Worm (Caenorhabditis elegans) whole organism, late embryonic: ENCODE measurements around the gene acbp-4.

ENCODE experiments used
- C38D4.7 ChIP-seq: fragments of 200-800 bp; sonication (Bioruptor generic); optimal IDR thresholded peaks from 2 replicates; lab custom pipeline; 2018; ENCODE audit warnings: mild to moderate bottlenecking, missing genetic modification characterization, moderate library complexity, missing compliant biosample characterization
- F13H6.1 ChIP-seq: sonication (generic microtip); optimal IDR thresholded peaks from 2 replicates; lab custom pipeline; 2016; ENCODE audit warnings: missing genetic modification characterization, missing compliant biosample characterization
- K02D7.2 ChIP-seq: sonication (generic microtip); optimal IDR thresholded peaks from 2 replicates; lab custom pipeline; 2017; ENCODE audit warnings: mild to moderate bottlenecking, missing genetic modification characterization, missing compliant biosample characterization
- K09A11.1 ChIP-seq: sonication (generic microtip); optimal IDR thresholded peaks from 2 replicates; lab custom pipeline; 2017; ENCODE audit warnings: antibody characterized with exemption, mild to moderate bottlenecking, missing genetic modification characterization, missing compliant biosample characterization; ENCODE audit not compliant: insufficient read depth
- T23F11.4 ChIP-seq: fragments of 200-800 bp; sonication (Bioruptor generic); optimal IDR thresholded peaks from 2 replicates; lab custom pipeline; 2018; ENCODE audit warnings: mild to moderate bottlenecking, missing genetic modification characterization, missing compliant biosample characterization
- ahr-1 ChIP-seq: sonication (generic microtip); optimal IDR thresholded peaks from 2 replicates; lab custom pipeline; 2016; ENCODE audit warnings: missing genetic modification characterization, missing compliant biosample characterization
- ama-1 ChIP-seq: fragments of 150-350 bp; optimal IDR thresholded peaks from 2 replicates; lab custom pipeline; 2014
- ceh-18 ChIP-seq: sonication (generic microtip); optimal IDR thresholded peaks from 2 replicates; lab custom pipeline; 2016; ENCODE audit warnings: missing genetic modification characterization, missing compliant biosample characterization
- ceh-2 ChIP-seq: sonication (generic microtip); optimal IDR thresholded peaks from 2 replicates; lab custom pipeline; 2016; ENCODE audit warnings: missing genotype, missing genetic modification characterization, missing compliant biosample characterization
- ceh-24 ChIP-seq: sonication (generic microtip); optimal IDR thresholded peaks from 2 replicates; lab custom pipeline; 2016; ENCODE audit warnings: mild to moderate bottlenecking, missing genetic modification characterization, missing compliant biosample characterization
- ceh-30 ChIP-seq: fragments of 150-350 bp; optimal IDR thresholded peaks from 2 replicates; lab custom pipeline; 2014; ENCODE audit warnings: missing biosample characterization, missing genetic modification characterization
- ceh-31 ChIP-seq: sonication (generic microtip); optimal IDR thresholded peaks from 2 replicates; lab custom pipeline; 2016; ENCODE audit warnings: missing genetic modification characterization, missing compliant biosample characterization
- ceh-34 ChIP-seq: sonication (generic microtip); optimal IDR thresholded peaks from 2 replicates; lab custom pipeline; 2016; ENCODE audit warnings: mild to moderate bottlenecking, missing genetic modification characterization, missing compliant biosample characterization
- ceh-45 ChIP-seq: fragments of 200-800 bp; sonication (Bioruptor generic); IDR thresholded peaks from 2 replicates; pipeline ENCODE4 v1.3.6; 2022; ENCODE audit warnings: missing genetic modification reagents, missing genetic modification characterization, missing compliant biosample characterization
- ceh-6 ChIP-seq: fragments of 200-800 bp; sonication (Bioruptor generic); optimal IDR thresholded peaks from 2 replicates; lab custom pipeline; 2018; ENCODE audit warnings: mild to moderate bottlenecking, missing genetic modification characterization, missing compliant biosample characterization
- dmd-4 ChIP-seq: sonication (generic microtip); optimal IDR thresholded peaks from 2 replicates; lab custom pipeline; 2016; ENCODE audit warnings: borderline replicate concordance, missing genetic modification characterization, missing compliant biosample characterization
- elt-4 ChIP-seq: sonication (generic microtip); optimal IDR thresholded peaks from 2 replicates; lab custom pipeline; 2016; ENCODE audit warnings: missing genetic modification characterization, missing compliant biosample characterization
- ets-4 ChIP-seq: sonication (generic microtip); optimal IDR thresholded peaks from 2 replicates; lab custom pipeline; 2016; ENCODE audit warnings: missing genetic modification characterization, missing compliant biosample characterization
- fax-1 ChIP-seq: sonication (generic microtip); optimal IDR thresholded peaks from 2 replicates; lab custom pipeline; 2016; ENCODE audit warnings: missing genotype, missing genetic modification characterization, missing compliant biosample characterization
- hlh-13 ChIP-seq: fragments of 200-800 bp; sonication (Bioruptor generic); optimal IDR thresholded peaks from 2 replicates; lab custom pipeline; 2018; ENCODE audit warnings: mild to moderate bottlenecking, missing genetic modification characterization, missing compliant biosample characterization
- hlh-15 ChIP-seq: sonication (generic microtip); optimal IDR thresholded peaks from 2 replicates; lab custom pipeline; 2016; ENCODE audit warnings: missing genetic modification characterization, missing compliant biosample characterization
- lin-11 ChIP-seq: fragments of 200-800 bp; sonication (Bioruptor generic); optimal IDR thresholded peaks from 2 replicates; lab custom pipeline; 2018; ENCODE audit warnings: mild to moderate bottlenecking, missing genetic modification characterization, missing compliant biosample characterization
- mec-3 ChIP-seq: sonication (generic microtip); optimal IDR thresholded peaks from 2 replicates; lab custom pipeline; 2016; ENCODE audit warnings: borderline replicate concordance, missing genetic modification characterization, missing compliant biosample characterization
- pag-3 ChIP-seq: sonication (generic microtip); optimal IDR thresholded peaks from 2 replicates; lab custom pipeline; 2016; ENCODE audit warnings: missing compliant biosample characterization, missing genetic modification characterization, borderline replicate concordance
- pax-1 ChIP-seq: fragments of 150-350 bp; optimal IDR thresholded peaks from 2 replicates; lab custom pipeline; 2014; ENCODE audit warnings: missing biosample characterization, missing genetic modification characterization
- pha-4 ChIP-seq: fragments of 150-350 bp; optimal IDR thresholded peaks from 2 replicates; lab custom pipeline; 2018; ENCODE audit warnings: missing biosample characterization, missing genetic modification reagents, missing genetic modification characterization
- rnt-1 ChIP-seq: sonication (generic microtip); optimal IDR thresholded peaks from 2 replicates; lab custom pipeline; 2016; ENCODE audit warnings: missing genetic modification characterization, missing compliant biosample characterization
- sox-2 ChIP-seq: fragments of 200-800 bp; sonication (Bioruptor generic); IDR thresholded peaks from 2 replicates; pipeline ENCODE4 v1.3.6; 2022; ENCODE audit warnings: missing genetic modification reagents, missing genetic modification characterization, missing compliant biosample characterization
- sox-4 ChIP-seq: sonication (generic microtip); optimal IDR thresholded peaks from 2 replicates; lab custom pipeline; 2017; ENCODE audit warnings: mild to moderate bottlenecking, missing genetic modification characterization, inconsistent platforms, missing compliant biosample characterization
- syd-9 ChIP-seq: sonication (generic microtip); optimal IDR thresholded peaks from 2 replicates; lab custom pipeline; 2016; ENCODE audit warnings: mild to moderate bottlenecking, missing genetic modification characterization, moderate library complexity, missing compliant biosample characterization
- ttx-3 ChIP-seq: sonication (generic microtip); optimal IDR thresholded peaks from 2 replicates; lab custom pipeline; 2016; ENCODE audit warnings: missing genetic modification reagents, missing genetic modification characterization, missing compliant biosample characterization
- unc-3 ChIP-seq, 2 experiments: fragments of 200-800 bp in 1 of 2; sonication (Bioruptor generic) in 1 of 2; sonication (generic microtip) in 1 of 2; conservative IDR thresholded peaks in 1 of 2; optimal IDR thresholded peaks in 1 of 2; 2 replicates each; pipeline versions ENCODE4 v1.3.6 to Lab custom; 2016 to 2022; ENCODE audit warnings: missing compliant biosample characterization in 2 of 2, missing genetic modification characterization in 2 of 2, missing genetic modification reagents in 1 of 2
- unc-42 ChIP-seq: sonication (generic microtip); optimal IDR thresholded peaks from 2 replicates; lab custom pipeline; 2016; ENCODE audit warnings: missing genotype, missing genetic modification characterization, missing compliant biosample characterization
- zip-5 ChIP-seq: sonication (generic microtip); optimal IDR thresholded peaks from 2 replicates; lab custom pipeline; 2016; ENCODE audit warnings: missing genetic modification characterization, missing compliant biosample characterization
- ztf-16 ChIP-seq: sonication (generic microtip); optimal IDR thresholded peaks from 2 replicates; lab custom pipeline; 2017; ENCODE audit warnings: missing genetic modification characterization, missing compliant biosample characterization

The acbp-4 gene

ce11 chrIII:7271083-7271482 lies 37.8 kb downstream of the acbp-4 start:
- TF ChIP-seq pha-4: no peak
- TF ChIP-seq ztf-16: no peak
- TF ChIP-seq ceh-6 (GFP tag; lab: Kevin White, UChicago): no peak
- no peak for TF ChIP-seq hlh-13 (GFP tag; lab: Kevin White, UChicago)
- TF ChIP-seq ceh-30 (tag; lab: Kevin White, UChicago): no peak
- TF ChIP-seq rnt-1 (tag; lab: Kevin White, UChicago): no peak
- TF ChIP-seq sox-2 (GFP tag; lab: Robert Waterston, UW): no peak
- TF ChIP-seq pax-1 (tag; lab: Kevin White, UChicago): no peak
- no peak for TF ChIP-seq C38D4.7 (GFP tag; lab: Kevin White, UChicago)
- TF ChIP-seq elt-4 (tag; lab: Kevin White, UChicago): no peak
- TF ChIP-seq zip-5 (tag; lab: Kevin White, UChicago): no peak
- no peak for TF ChIP-seq dmd-4 (tag; lab: Kevin White, UChicago)
- no peak for TF ChIP-seq ceh-45
- TF ChIP-seq syd-9: no peak
- TF ChIP-seq pag-3 (tag; lab: Kevin White, UChicago): no peak
- no peak for TF ChIP-seq ceh-34 (tag; lab: Kevin White, UChicago)

DNA sequence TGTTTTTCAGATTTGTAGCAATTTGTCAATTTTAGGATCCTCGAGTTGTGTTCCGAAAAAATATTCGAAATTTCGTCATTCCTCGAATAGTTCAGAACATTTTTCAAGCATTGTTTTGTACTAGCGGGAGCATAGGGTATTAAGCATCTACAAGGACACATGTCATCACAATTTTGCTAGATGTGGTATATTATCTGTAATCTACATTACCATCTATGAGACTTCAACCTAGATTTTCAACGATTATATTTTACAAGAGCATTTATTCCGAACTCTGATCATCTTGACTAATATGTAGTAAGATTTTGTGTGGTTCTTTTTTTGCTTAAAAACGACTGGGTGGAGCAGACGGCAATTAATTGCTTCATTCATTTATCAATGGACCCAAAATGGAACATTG lies 45.9 kb downstream of the acbp-4 start:
- TF ChIP-seq ceh-24 (tag; lab: Kevin White, UChicago) (no peak), hlh-15 (no peak), mec-3 (tag; lab: Kevin White, UChicago) (no peak), ama-1 (lab: Kevin White, UChicago) (no peak), K09A11.1 (tag; lab: Kevin White, UChicago) (no peak), T23F11.4 (GFP tag; lab: Kevin White, UChicago) (no peak), ahr-1 (no peak), syd-9 (no peak), ets-4 (no peak), F13H6.1 (tag; lab: Kevin White, UChicago) (no peak), sox-4 (no peak), lin-11 (tag; lab: Kevin White, UChicago) (no peak), ceh-18 (tag; lab: Kevin White, UChicago) (no peak), C38D4.7 (GFP tag; lab: Kevin White, UChicago) (no peak)

- TF ChIP-seq unc-42 (tag; lab: Kevin White, UChicago): peak; percentile 53
- no peak for TF ChIP-seq fax-1
Measured at ce11 chrIII:7262592-7262991, 46.3 kb downstream of the acbp-4 start.

DNA sequence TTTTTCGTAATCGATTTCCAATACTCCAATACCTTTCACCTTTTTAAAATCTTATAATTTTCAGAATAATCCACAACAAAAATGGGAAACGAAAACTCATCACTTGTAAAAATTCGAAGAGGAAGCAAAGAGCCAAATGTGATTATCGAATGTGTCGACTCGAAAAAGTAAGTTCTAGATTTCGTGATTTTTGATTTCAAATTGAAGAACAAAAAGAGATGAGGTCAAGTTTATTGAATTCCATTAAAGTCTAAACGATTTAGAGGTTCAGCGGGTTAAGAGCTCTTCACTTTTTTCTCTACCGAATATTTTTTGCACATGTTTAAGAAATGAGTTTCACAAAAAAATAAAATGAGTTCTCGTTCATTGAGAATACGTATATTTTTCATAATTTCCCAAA lies 50.0 kb downstream of the acbp-4 start, which contains the start of gene B0361.4:
Gene B0361.4, plus strand, starts transcription at position 61 of the 400 bp plus-strand sequence.
- TF ChIP-seq ztf-16 (no peak), ceh-34 (tag; lab: Kevin White, UChicago) (no peak), C38D4.7 (GFP tag; lab: Kevin White, UChicago) (no peak), ceh-18 (tag; lab: Kevin White, UChicago) (no peak), ceh-31 (tag; lab: Kevin White, UChicago) (no peak), K02D7.2 (tag; lab: Kevin White, UChicago) (no peak), elt-4 (tag; lab: Kevin White, UChicago) (no peak), unc-3 (GFP tag; conservative IDR thresholded peaks at IDR 0.05; lab: Robert Waterston, UW) (no peak), unc-3 (tag; optimal IDR thresholded peaks at IDR 0.05; lab: Kevin White, UChicago) (no peak), mec-3 (tag; lab: Kevin White, UChicago) (no peak), sox-2 (GFP tag; lab: Robert Waterston, UW) (no peak), ttx-3 (tag; lab: Kevin White, UChicago) (no peak), ceh-2 (tag; lab: Kevin White, UChicago) (no peak)
